Fruit fly (Drosophila melanogaster) whole organism, embryonic: ENCODE measurements around the gene Wee1.

ENCODE experiments used
- Adf1 ChIP-seq: fragments of 200-800 bp; sonication (Bioruptor generic); IDR thresholded peaks from 2 replicates; pipeline ENCODE4 v1.3.6; 2022; ENCODE audit warnings: missing biosample characterization, missing genetic modification characterization
- Bgb ChIP-seq: fragments of 200-800 bp; sonication (Bioruptor generic); IDR thresholded peaks from 2 replicates; pipeline ENCODE4 v1.3.6; 2022; ENCODE audit warnings: missing biosample characterization, missing genetic modification characterization; ENCODE audit not compliant: partially characterized antibody
- CG10366 ChIP-seq: fragments of 200-800 bp; sonication (Bioruptor generic); IDR thresholded peaks from 2 replicates; pipeline ENCODE4 v1.3.6; 2022; ENCODE audit warnings: missing biosample characterization, missing genetic modification characterization
- CG10431 ChIP-seq: fragments of 200-800 bp; sonication (Bioruptor generic); optimal IDR thresholded peaks from 3 replicates; lab custom pipeline; 2018; ENCODE audit warnings: missing biosample characterization, mild to moderate bottlenecking, missing genetic modification characterization
- CG13624 ChIP-seq: fragments of 200-800 bp; sonication (Bioruptor generic); optimal IDR thresholded peaks from 2 replicates; lab custom pipeline; 2016; ENCODE audit warnings: missing biosample characterization, missing genetic modification characterization
- CG15479 ChIP-seq: fragments of 200-800 bp; sonication (Bioruptor generic); optimal IDR thresholded peaks from 3 replicates; lab custom pipeline; 2019; ENCODE audit warnings: missing biosample characterization, mild to moderate bottlenecking, missing genetic modification characterization, moderate library complexity
- CG17385 ChIP-seq: fragments of 200-800 bp; sonication (Bioruptor generic); optimal IDR thresholded peaks from 3 replicates; lab custom pipeline; 2018; ENCODE audit warnings: missing biosample characterization, mild to moderate bottlenecking, missing genetic modification characterization
- CG17568 ChIP-seq: fragments of 200-800 bp; sonication (Bioruptor generic); optimal IDR thresholded peaks from 2 replicates; lab custom pipeline; 2018; ENCODE audit warnings: missing biosample characterization, mild to moderate bottlenecking, missing genetic modification characterization, moderate library complexity
- CG32767 ChIP-seq: fragments of 200-800 bp; sonication (Bioruptor generic); IDR thresholded peaks from 2 replicates; pipeline ENCODE4 v1.3.6; 2022; ENCODE audit warnings: missing biosample characterization, missing genetic modification characterization
- CG4282 ChIP-seq: fragments of 200-800 bp; sonication (Bioruptor generic); optimal IDR thresholded peaks from 2 replicates; lab custom pipeline; 2016; ENCODE audit warnings: missing biosample characterization, missing genetic modification characterization
- CG4854 ChIP-seq: fragments of 200-800 bp; sonication (Bioruptor generic); optimal IDR thresholded peaks from 2 replicates; lab custom pipeline; 2016; ENCODE audit warnings: missing biosample characterization, missing genetic modification characterization, inconsistent platforms
- CG8924 ChIP-seq: fragments of 200-800 bp; optimal IDR thresholded peaks from 3 replicates; lab custom pipeline; 2019; ENCODE audit warnings: missing biosample characterization, mild to moderate bottlenecking, missing genetic modification characterization, moderate library complexity
- Dbx ChIP-seq: fragments of 200-800 bp; sonication (Bioruptor generic); IDR thresholded peaks from 3 replicates; pipeline ENCODE4 v1.3.6; 2022; ENCODE audit warnings: missing biosample characterization, missing genetic modification characterization
- Deaf1 ChIP-seq: fragments of 200-800 bp; optimal IDR thresholded peaks from 3 replicates; lab custom pipeline; 2019; ENCODE audit warnings: missing biosample characterization, mild to moderate bottlenecking, missing genetic modification characterization, moderate library complexity
- Doc2 ChIP-seq: fragments of 200-800 bp; sonication (Bioruptor generic); IDR thresholded peaks from 2 replicates; pipeline ENCODE4 v1.3.6; 2022; ENCODE audit warnings: missing biosample characterization, missing genetic modification characterization
- Hmr ChIP-seq: fragments of 200-800 bp; sonication (Bioruptor generic); optimal IDR thresholded peaks from 3 replicates; lab custom pipeline; 2017; ENCODE audit warnings: mild to moderate bottlenecking, missing biosample characterization, missing genetic modification reagents, missing genetic modification characterization
- Hr39 ChIP-seq: fragments of >200 bp; optimal IDR thresholded peaks from 2 replicates; lab custom pipeline; 2017
- Kr ChIP-seq: fragments of 200-800 bp; sonication (Bioruptor generic); optimal IDR thresholded peaks from 2 replicates; lab custom pipeline; 2017; ENCODE audit warnings: missing biosample characterization, mild to moderate bottlenecking, missing genetic modification characterization
- MESR4 ChIP-seq: fragments of 200-800 bp; sonication (Bioruptor generic); optimal IDR thresholded peaks from 2 replicates; lab custom pipeline; 2018; ENCODE audit warnings: missing biosample characterization, mild to moderate bottlenecking, missing genetic modification characterization, moderate library complexity
- Med ChIP-seq: fragments of 200-800 bp; sonication (Bioruptor generic); peaks from one replicate; lab custom pipeline; 2016; ENCODE audit warnings: missing biosample characterization, missing genetic modification characterization, mild to moderate bottlenecking, inconsistent platforms, moderate library complexity
- Nf-YB ChIP-seq: fragments of 200-800 bp; sonication (Bioruptor generic); optimal IDR thresholded peaks from 3 replicates; lab custom pipeline; 2019; ENCODE audit warnings: missing biosample characterization, mild to moderate bottlenecking, missing genetic modification characterization, moderate library complexity
- Nf-YC ChIP-seq: fragments of 200-800 bp; optimal IDR thresholded peaks from 3 replicates; lab custom pipeline; 2019; ENCODE audit warnings: missing biosample characterization, mild to moderate bottlenecking, missing genetic modification characterization, moderate library complexity
- NfI ChIP-seq: fragments of 200-800 bp; sonication (Bioruptor generic); optimal IDR thresholded peaks from 3 replicates; lab custom pipeline; 2018; ENCODE audit warnings: missing biosample characterization, mild to moderate bottlenecking, missing genetic modification characterization, moderate library complexity
- Optix ChIP-seq: fragments of 200-800 bp; sonication (Bioruptor generic); IDR thresholded peaks from 3 replicates; pipeline ENCODE4 v1.3.6; 2022; ENCODE audit warnings: missing biosample characterization, missing genetic modification characterization
- Pdp1 ChIP-seq, 2 experiments: fragments of 200-800 bp; sonication (Bioruptor generic); optimal IDR thresholded peaks; 3 replicates each; lab custom pipeline; 2016; ENCODE audit warnings: missing biosample characterization in 2 of 2, missing genetic modification characterization in 2 of 2, mild to moderate bottlenecking in 1 of 2, moderate library complexity in 1 of 2
- Spps ChIP-seq: fragments of 200-800 bp; sonication (Bioruptor generic); optimal IDR thresholded peaks from 2 replicates; lab custom pipeline; 2018; ENCODE audit warnings: missing biosample characterization, mild to moderate bottlenecking, missing genetic modification characterization
- YL-1 ChIP-seq: fragments of 200-800 bp; sonication (Bioruptor generic); optimal IDR thresholded peaks from 3 replicates; lab custom pipeline; 2017; ENCODE audit warnings: missing biosample characterization, mild to moderate bottlenecking, missing genetic modification characterization
- bbx ChIP-seq: fragments of 200-800 bp; sonication (Bioruptor generic); IDR thresholded peaks from 2 replicates; pipeline ENCODE4 v1.3.6; 2022; ENCODE audit warnings: missing biosample characterization, missing genetic modification characterization; ENCODE audit not compliant: partially characterized antibody
- bigmax ChIP-seq: fragments of 200-800 bp; sonication (Bioruptor generic); optimal IDR thresholded peaks from 2 replicates; lab custom pipeline; 2018; ENCODE audit warnings: missing biosample characterization, mild to moderate bottlenecking, missing genetic modification characterization
- bowl ChIP-seq: fragments of 200-800 bp; sonication (Bioruptor generic); IDR thresholded peaks from 2 replicates; pipeline ENCODE4 v1.3.6; 2022; ENCODE audit warnings: missing biosample characterization, missing genetic modification characterization
- cg ChIP-seq: fragments of 200-800 bp; sonication (Bioruptor generic); optimal IDR thresholded peaks from 3 replicates; lab custom pipeline; 2019; ENCODE audit warnings: missing biosample characterization, mild to moderate bottlenecking, missing genetic modification characterization, moderate library complexity
- chinmo ChIP-seq: fragments of 200-800 bp; sonication (Bioruptor generic); IDR thresholded peaks from 4 replicates; pipeline ENCODE4 v1.3.6; 2022; ENCODE audit warnings: missing biosample characterization, missing genetic modification characterization; ENCODE audit not compliant: partially characterized antibody
- chm ChIP-seq: fragments of 200-800 bp; sonication (Bioruptor generic); IDR thresholded peaks from 2 replicates; pipeline ENCODE4 v1.3.6; 2022; ENCODE audit warnings: missing biosample characterization, missing genetic modification characterization
- dm ChIP-seq: fragments of 200-800 bp; sonication (Bioruptor generic); optimal IDR thresholded peaks from 3 replicates; lab custom pipeline; 2016; ENCODE audit warnings: missing biosample characterization, missing genetic modification characterization
- gfzf ChIP-seq: fragments of 200-800 bp; sonication (Bioruptor generic); optimal IDR thresholded peaks from 2 replicates; lab custom pipeline; 2016; ENCODE audit warnings: missing biosample characterization, mild to moderate bottlenecking, missing genetic modification characterization, moderate library complexity
- ken ChIP-seq: fragments of 200-800 bp; sonication (Bioruptor generic); IDR thresholded peaks from 3 replicates; pipeline ENCODE4 v1.3.6; 2022; ENCODE audit warnings: missing biosample characterization, missing genetic modification characterization
- phol ChIP-seq: fragments of 200-800 bp; sonication (Bioruptor generic); optimal IDR thresholded peaks from 3 replicates; lab custom pipeline; 2018; ENCODE audit warnings: missing biosample characterization, mild to moderate bottlenecking, missing genetic modification characterization, moderate library complexity
- rib ChIP-seq: fragments of 200-800 bp; sonication (Bioruptor generic); IDR thresholded peaks from 2 replicates; pipeline ENCODE4 v1.3.6; 2022; ENCODE audit warnings: missing biosample characterization, missing genetic modification characterization
- salm ChIP-seq: fragments of 200-800 bp; sonication (Bioruptor generic); optimal IDR thresholded peaks from 2 replicates; lab custom pipeline; 2018; ENCODE audit warnings: missing biosample characterization, mild to moderate bottlenecking, missing genetic modification characterization
- sd ChIP-seq: fragments of 200-800 bp; sonication (Bioruptor generic); optimal IDR thresholded peaks from 3 replicates; lab custom pipeline; 2018; ENCODE audit warnings: missing biosample characterization, mild to moderate bottlenecking, missing genetic modification characterization, moderate library complexity
- sqz ChIP-seq: fragments of 200-800 bp; sonication (Bioruptor generic); optimal IDR thresholded peaks from 3 replicates; lab custom pipeline; 2018; ENCODE audit warnings: missing biosample characterization, mild to moderate bottlenecking, missing genetic modification characterization
- sr ChIP-seq: fragments of 200-800 bp; sonication (Bioruptor generic); IDR thresholded peaks from 3 replicates; pipeline ENCODE4 v1.3.6; 2022; ENCODE audit warnings: missing biosample characterization, missing genetic modification characterization
- zen2 ChIP-seq: fragments of 200-800 bp; sonication (Bioruptor generic); IDR thresholded peaks from 3 replicates; pipeline ENCODE4 v1.3.6; 2022; ENCODE audit warnings: missing biosample characterization, missing genetic modification characterization; ENCODE audit not compliant: partially characterized antibody

Gene Wee1

dm6 chr2L:6920661-6921359, 6.9 kb upstream of the Wee1 start, which contains the start of gene Hrb27C:
TSS of gene Hrb27C (plus strand) at chr2L:6920704.
- TF ChIP-seq cg = peak; percentile 97
- TF ChIP-seq Med = peak; percentile 68
- TF ChIP-seq sd (tag; lab: Kevin White, UChicago) = peak; percentile 58
- TF ChIP-seq Adf1 (GFP tag; lab: Robert Waterston, UW) = 0 out of 2 replicates have a peak, but pooled peaks have one; percentile 7
- TF ChIP-seq ken (GFP tag; lab: Robert Waterston, UW) = no peak
- peak; percentile 10 for TF ChIP-seq Hmr (GFP tag; lab: Kevin White, UChicago)
- TF ChIP-seq CG32767 (GFP tag; lab: Robert Waterston, UW) = peak; percentile 91
- peak; percentile 50 for TF ChIP-seq Hr39 (lab: Kevin White, UChicago)
- peak; percentile 57 for TF ChIP-seq sqz (GFP tag; lab: Kevin White, UChicago)
- TF ChIP-seq Nf-YC = peak; percentile 43
- TF ChIP-seq Optix (GFP tag; lab: Robert Waterston, UW) = no peak
- peak in 1 of 2 experiments; percentile 86 for TF ChIP-seq Pdp1 (GFP tag; optimal IDR thresholded peaks at IDR 0.05; lab: Kevin White, UChicago)
- peak; percentile 40; the same call in 1 of the 2 replicates for TF ChIP-seq Bgb (GFP tag; lab: Robert Waterston, UW)
- peak; percentile 81 for TF ChIP-seq rib (GFP tag; lab: Robert Waterston, UW)
- TF ChIP-seq Kr = no peak
- TF ChIP-seq sr (GFP tag; lab: Robert Waterston, UW) = no peak
- no peak for TF ChIP-seq CG4854 (GFP tag; lab: Kevin White, UChicago)
- 0 out of 4 replicates have a peak, but pooled peaks have one; percentile 60 for TF ChIP-seq chinmo (GFP tag; lab: Robert Waterston, UW)
- peak; percentile 66 for TF ChIP-seq dm
- no peak for TF ChIP-seq zen2
- TF ChIP-seq Spps (tag; lab: Kevin White, UChicago) = no peak
- peak; percentile 16 for TF ChIP-seq Nf-YB (GFP tag; lab: Kevin White, UChicago)
- TF ChIP-seq CG10431 = no peak
- TF ChIP-seq chm = peak; percentile 66
- TF ChIP-seq phol (tag; lab: Kevin White, UChicago) = peak; percentile 12
- TF ChIP-seq CG8924 (tag; lab: Kevin White, UChicago) = peak; percentile 15
- no peak for TF ChIP-seq NfI (GFP tag; lab: Kevin White, UChicago)
- TF ChIP-seq bigmax (GFP tag; lab: Kevin White, UChicago) = peak; percentile 96
- peak; percentile 1 for TF ChIP-seq CG17385 (GFP tag; lab: Kevin White, UChicago)
- TF ChIP-seq MESR4 (GFP tag; lab: Kevin White, UChicago) = peak; percentile 68
- TF ChIP-seq CG17568 (GFP tag; lab: Kevin White, UChicago) = peak; percentile 11
- peak; percentile 91 for TF ChIP-seq Deaf1 (tag; lab: Kevin White, UChicago)
- no peak for TF ChIP-seq CG4282 (GFP tag; lab: Kevin White, UChicago)
- TF ChIP-seq CG10366 (GFP tag; lab: Robert Waterston, UW) = no peak
- peak; percentile 96 for TF ChIP-seq CG15479 (GFP tag; lab: Kevin White, UChicago)
- peak; percentile 74 for TF ChIP-seq YL-1 (GFP tag; lab: Kevin White, UChicago)
- TF ChIP-seq CG13624 = peak; percentile 54
- TF ChIP-seq Dbx (GFP tag; lab: Robert Waterston, UW) = peak; percentile 50; the same call in 1 of the 3 replicates
- peak; percentile 53; the same call in 1 of the 2 replicates for TF ChIP-seq bbx (GFP tag; lab: Robert Waterston, UW)
- TF ChIP-seq gfzf (GFP tag; lab: Kevin White, UChicago) = peak; percentile 26
- TF ChIP-seq Doc2 = no peak
- TF ChIP-seq salm (tag; lab: Kevin White, UChicago) = peak; percentile 9
- TF ChIP-seq bowl (GFP tag; lab: Robert Waterston, UW) = no peak
